Fruit fly (Drosophila melanogaster) whole organism, embryonic: ENCODE data around the gene r2d2.

Source experiments
- Antp ChIP-seq: fragments of 200-800 bp; sonication (Bioruptor generic); optimal IDR thresholded peaks from 3 replicates; lab custom pipeline; 2016; ENCODE audit warnings: missing biosample characterization, missing genetic modification characterization
- Awh ChIP-seq: fragments of 200-800 bp; sonication (Bioruptor generic); IDR thresholded peaks from 2 replicates; pipeline ENCODE4, ENCODE4 v1.3.6; 2022; ENCODE audit warnings: missing biosample characterization, missing genetic modification characterization
- CG10543 ChIP-seq: fragments of 200-800 bp; sonication (Bioruptor generic); optimal IDR thresholded peaks from 3 replicates; lab custom pipeline; 2017; ENCODE audit warnings: missing biosample characterization, mild to moderate bottlenecking, missing genetic modification characterization, moderate library complexity
- CG11456 ChIP-seq: fragments of 200-800 bp; sonication (Bioruptor generic); IDR thresholded peaks from 3 replicates; pipeline ENCODE4 v1.3.6; 2022; ENCODE audit warnings: missing biosample characterization, missing genetic modification characterization
- CG12236 ChIP-seq: fragments of 200-800 bp; sonication (Bioruptor generic); optimal IDR thresholded peaks from 2 replicates; lab custom pipeline; 2016; ENCODE audit warnings: missing biosample characterization, missing genetic modification characterization
- CG14667 ChIP-seq: fragments of 200-800 bp; sonication (Bioruptor generic); IDR thresholded peaks from 2 replicates; pipeline ENCODE4 v1.3.6; 2022; ENCODE audit warnings: missing biosample characterization, missing genetic modification characterization
- CG16815 ChIP-seq: fragments of 200-800 bp; sonication (Bioruptor generic); optimal IDR thresholded peaks from 3 replicates; lab custom pipeline; 2017; ENCODE audit warnings: missing biosample characterization, mild to moderate bottlenecking, missing genetic modification characterization
- CG17385 ChIP-seq: fragments of 200-800 bp; sonication (Bioruptor generic); optimal IDR thresholded peaks from 3 replicates; lab custom pipeline; 2018; ENCODE audit warnings: missing biosample characterization, mild to moderate bottlenecking, missing genetic modification characterization
- CG18262 ChIP-seq: fragments of 200-800 bp; optimal IDR thresholded peaks from 3 replicates; lab custom pipeline; 2019; ENCODE audit warnings: missing biosample characterization, mild to moderate bottlenecking, missing genetic modification characterization, moderate library complexity
- CG18599 ChIP-seq: fragments of 200-800 bp; sonication (Bioruptor generic); optimal IDR thresholded peaks from 3 replicates; lab custom pipeline; 2017; ENCODE audit warnings: missing biosample characterization, missing genetic modification characterization, mild to moderate bottlenecking, moderate library complexity, missing genetic modification reagents
- CG3726 ChIP-seq: fragments of 200-800 bp; sonication (Bioruptor generic); IDR thresholded peaks from 3 replicates; pipeline ENCODE4, ENCODE4 v1.3.6; 2022; ENCODE audit warnings: missing biosample characterization, missing genetic modification characterization
- CG8089 ChIP-seq: fragments of 200-800 bp; sonication (Bioruptor generic); optimal IDR thresholded peaks from 3 replicates; lab custom pipeline; 2016; ENCODE audit warnings: missing biosample characterization, missing genetic modification characterization
- CG9215 ChIP-seq: fragments of 200-800 bp; sonication (Bioruptor generic); IDR thresholded peaks from 2 replicates; pipeline ENCODE4 v1.3.6; 2022; ENCODE audit warnings: missing biosample characterization, missing genetic modification characterization
- CG9932 ChIP-seq: fragments of 200-800 bp; sonication (Bioruptor generic); IDR thresholded peaks from 2 replicates; pipeline ENCODE4 v1.3.6; 2022; ENCODE audit warnings: missing biosample characterization, missing genetic modification characterization
- D19A ChIP-seq: fragments of 200-800 bp; optimal IDR thresholded peaks from 3 replicates; lab custom pipeline; 2019; ENCODE audit warnings: missing biosample characterization, mild to moderate bottlenecking, missing genetic modification characterization, moderate library complexity
- Dek ChIP-seq: fragments of 200-800 bp; sonication (Bioruptor generic); optimal IDR thresholded peaks from 3 replicates; lab custom pipeline; 2019; ENCODE audit warnings: missing biosample characterization, mild to moderate bottlenecking, missing genetic modification characterization, moderate library complexity
- E2f1 ChIP-seq: fragments of 200-800 bp; sonication (Bioruptor generic); IDR thresholded peaks from 2 replicates; pipeline ENCODE4 v1.3.6; 2022; ENCODE audit warnings: missing biosample characterization, missing genetic modification characterization
- Ets65A ChIP-seq: fragments of 200-800 bp; sonication (Bioruptor generic); peaks from one replicate; lab custom pipeline; 2016; ENCODE audit warnings: missing biosample characterization, missing genetic modification characterization
- GATAe ChIP-seq: fragments of 200-800 bp; sonication (Bioruptor generic); conservative IDR thresholded peaks from 2 replicates; pipeline ENCODE4 v1.3.6; 2022; ENCODE audit warnings: missing biosample characterization, missing genetic modification characterization
- HLH54F ChIP-seq: fragments of 200-800 bp; sonication (Bioruptor generic); optimal IDR thresholded peaks from 3 replicates; lab custom pipeline; 2016; ENCODE audit warnings: missing biosample characterization, missing genetic modification characterization
- HmgD ChIP-seq: fragments of 200-800 bp; sonication (Bioruptor generic); optimal IDR thresholded peaks from 3 replicates; lab custom pipeline; 2016; ENCODE audit warnings: missing biosample characterization, missing genetic modification characterization
- HmgZ ChIP-seq: fragments of 200-800 bp; sonication (Bioruptor generic); optimal IDR thresholded peaks from 2 replicates; lab custom pipeline; 2018; ENCODE audit warnings: missing biosample characterization, mild to moderate bottlenecking, missing genetic modification characterization
- Hr3 ChIP-seq: fragments of 200-800 bp; sonication (Bioruptor generic); optimal IDR thresholded peaks from 3 replicates; lab custom pipeline; 2016; ENCODE audit warnings: missing biosample characterization, missing genetic modification characterization
- Hr51 ChIP-seq, 2 experiments: fragments of 200-800 bp; sonication (Bioruptor generic); optimal IDR thresholded peaks; 2 replicates in 1 of 2; 3 replicates in 1 of 2; lab custom pipeline; 2016 to 2018; ENCODE audit warnings: missing biosample characterization in 2 of 2, missing genetic modification characterization in 2 of 2, mild to moderate bottlenecking in 1 of 2, moderate library complexity in 1 of 2
- NK7.1 ChIP-seq: fragments of 200-800 bp; sonication (Bioruptor generic); optimal IDR thresholded peaks from 3 replicates; lab custom pipeline; 2016; ENCODE audit warnings: missing biosample characterization, missing genetic modification characterization
- Opbp ChIP-seq: fragments of 200-800 bp; sonication (Bioruptor generic); IDR thresholded peaks from 3 replicates; pipeline ENCODE4 v1.3.6; 2022; ENCODE audit warnings: missing biosample characterization, missing genetic modification characterization; ENCODE audit not compliant: partially characterized antibody
- Ravus ChIP-seq: fragments of 200-800 bp; sonication (Bioruptor generic); IDR thresholded peaks from 2 replicates; pipeline ENCODE4 v1.3.6; 2022; ENCODE audit warnings: missing biosample characterization, missing genetic modification characterization
- Rfx ChIP-seq: fragments of 200-800 bp; sonication (Bioruptor generic); IDR thresholded peaks from 2 replicates; pipeline ENCODE4 v1.3.6; 2022; ENCODE audit warnings: missing biosample characterization, missing genetic modification characterization
- Side ChIP-seq: fragments of 200-800 bp; sonication (Bioruptor generic); optimal IDR thresholded peaks from 2 replicates; lab custom pipeline; 2016; ENCODE audit warnings: missing biosample characterization, missing genetic modification characterization
- Six4 ChIP-seq: fragments of 200-800 bp; sonication (Bioruptor generic); optimal IDR thresholded peaks from 2 replicates; lab custom pipeline; 2016; ENCODE audit warnings: missing biosample characterization, missing genetic modification characterization
- Taf1 ChIP-seq: fragments of 200-800 bp; sonication (Bioruptor generic); IDR thresholded peaks from 2 replicates; pipeline ENCODE4 v1.3.6; 2022; ENCODE audit warnings: missing biosample characterization, missing genetic modification characterization
- ac ChIP-seq: fragments of 200-800 bp; sonication (Bioruptor generic); optimal IDR thresholded peaks from 3 replicates; lab custom pipeline; 2017; ENCODE audit warnings: missing biosample characterization, mild to moderate bottlenecking, missing genetic modification characterization
- ato ChIP-seq: fragments of 200-800 bp; sonication (Bioruptor generic); IDR thresholded peaks from 2 replicates; pipeline ENCODE4 v1.3.6; 2022; ENCODE audit warnings: missing biosample characterization, missing genetic modification characterization; ENCODE audit not compliant: partially characterized antibody
- btn ChIP-seq: fragments of 200-800 bp; sonication (Bioruptor generic); optimal IDR thresholded peaks from 2 replicates; lab custom pipeline; 2016; ENCODE audit warnings: missing biosample characterization, missing genetic modification characterization
- cato ChIP-seq: fragments of 200-800 bp; sonication (Bioruptor generic); optimal IDR thresholded peaks from 2 replicates; lab custom pipeline; 2016; ENCODE audit warnings: missing biosample characterization, missing genetic modification characterization, borderline replicate concordance
- chinmo ChIP-seq: fragments of 200-800 bp; sonication (Bioruptor generic); IDR thresholded peaks from 4 replicates; pipeline ENCODE4 v1.3.6; 2022; ENCODE audit warnings: missing biosample characterization, missing genetic modification characterization; ENCODE audit not compliant: partially characterized antibody
- corto ChIP-seq: fragments of 200-800 bp; sonication (Bioruptor generic); optimal IDR thresholded peaks from 2 replicates; lab custom pipeline; 2016; ENCODE audit warnings: missing biosample characterization, mild to moderate bottlenecking, missing genetic modification characterization, moderate library complexity
- ewg ChIP-seq: fragments of 200-800 bp; sonication (Bioruptor generic); optimal IDR thresholded peaks from 3 replicates; lab custom pipeline; 2017; ENCODE audit warnings: mild to moderate bottlenecking, missing biosample characterization, missing genetic modification reagents, missing genetic modification characterization
- gem ChIP-seq: fragments of 200-800 bp; sonication (Bioruptor generic); optimal IDR thresholded peaks from 2 replicates; lab custom pipeline; 2019; ENCODE audit warnings: missing biosample characterization, mild to moderate bottlenecking, missing genetic modification characterization, moderate library complexity
- lab ChIP-seq: fragments of 200-800 bp; sonication (Bioruptor generic); optimal IDR thresholded peaks from 3 replicates; lab custom pipeline; 2017; ENCODE audit warnings: missing biosample characterization, missing genetic modification characterization, mild to moderate bottlenecking, moderate library complexity, missing genetic modification reagents
- lilli ChIP-seq: fragments of 200-800 bp; sonication (Bioruptor generic); optimal IDR thresholded peaks from 3 replicates; lab custom pipeline; 2016; ENCODE audit warnings: missing biosample characterization, missing genetic modification characterization
- phol ChIP-seq: fragments of 200-800 bp; sonication (Bioruptor generic); optimal IDR thresholded peaks from 3 replicates; lab custom pipeline; 2018; ENCODE audit warnings: missing biosample characterization, mild to moderate bottlenecking, missing genetic modification characterization, moderate library complexity
- seq ChIP-seq: fragments of 200-800 bp; sonication (Bioruptor generic); IDR thresholded peaks from 2 replicates; pipeline ENCODE4 v1.3.6; 2022; ENCODE audit warnings: missing biosample characterization, missing genetic modification characterization
- sna ChIP-seq: fragments of 200-800 bp; sonication (Bioruptor generic); IDR thresholded peaks from 2 replicates; pipeline ENCODE4 v1.3.6; 2022; ENCODE audit warnings: missing biosample characterization, missing genetic modification characterization; ENCODE audit not compliant: partially characterized antibody
- stc ChIP-seq: fragments of 200-800 bp; sonication (Bioruptor generic); IDR thresholded peaks from 2 replicates; pipeline ENCODE4 v1.3.6; 2022; ENCODE audit warnings: missing biosample characterization, missing genetic modification characterization
- tio ChIP-seq: fragments of 200-800 bp; sonication (Bioruptor generic); optimal IDR thresholded peaks from 2 replicates; lab custom pipeline; 2017; ENCODE audit warnings: missing biosample characterization, missing genetic modification characterization, inconsistent platforms
- twi ChIP-seq: fragments of 200-800 bp; optimal IDR thresholded peaks from 2 replicates; lab custom pipeline; 2019; ENCODE audit warnings: missing biosample characterization, mild to moderate bottlenecking, missing genetic modification characterization, moderate library complexity
- wor ChIP-seq: fragments of 200-800 bp; sonication (Bioruptor generic); IDR thresholded peaks from 2 replicates; pipeline ENCODE4 v1.3.6; 2022; ENCODE audit warnings: missing biosample characterization, missing genetic modification characterization
- z ChIP-seq: fragments of 200-800 bp; sonication (Bioruptor generic); IDR thresholded peaks from 3 replicates; pipeline ENCODE4 v1.3.6; 2022; ENCODE audit warnings: missing biosample characterization, missing genetic modification characterization

r2d2 gene

DNA sequence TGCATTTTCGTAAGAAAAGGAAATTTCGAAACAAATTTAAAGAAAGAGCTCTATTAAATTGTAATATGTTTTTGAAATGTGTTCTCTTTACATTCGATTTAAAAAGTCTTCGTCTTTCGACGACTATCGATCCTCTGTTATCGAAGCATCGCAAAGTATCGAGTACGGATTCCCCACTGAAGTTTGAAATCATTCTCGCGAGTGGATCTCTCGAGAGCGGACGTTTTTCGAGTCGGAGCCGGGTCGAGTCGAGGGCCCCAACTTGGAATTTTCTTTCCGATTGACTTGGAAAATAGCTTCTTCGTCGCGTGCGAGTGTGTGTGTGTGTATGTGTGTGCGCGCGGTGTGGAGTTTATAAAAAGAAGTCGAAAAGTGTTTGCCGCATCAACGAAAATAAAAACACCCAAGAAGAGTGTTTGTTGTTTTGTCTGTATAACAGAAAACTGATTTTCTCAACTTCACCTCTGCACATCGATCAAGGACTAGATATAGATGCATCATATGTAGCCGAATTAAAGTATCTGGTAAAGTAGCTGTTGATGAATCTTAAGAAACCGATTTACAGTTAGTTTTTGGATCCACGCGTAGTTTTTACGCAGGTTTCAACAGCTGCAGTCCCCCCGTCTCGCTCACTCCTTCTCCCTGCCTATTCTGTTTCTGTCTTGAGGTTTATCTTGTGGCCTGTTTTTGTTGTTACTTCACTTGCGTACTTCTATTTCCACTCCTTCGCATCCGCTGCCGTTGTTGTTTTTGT is 11.5 kb downstream of the r2d2 start, which contains the start of gene LanB1 (continued):
- TF ChIP-seq CG3726 (GFP tag; lab: Robert Waterston, UW), result no peak
- peak; percentile 21; the same call in 1 of the 3 replicates for TF ChIP-seq CG11456 (GFP tag; lab: Robert Waterston, UW)
- TF ChIP-seq gem (tag; lab: Kevin White, UChicago), result no peak
- TF ChIP-seq Awh (GFP tag; lab: Robert Waterston, UW), result peak; percentile 36; the same call in 1 of the 2 replicates
- TF ChIP-seq chinmo, result 0 out of 4 replicates have a peak, but pooled peaks have one; percentile 47
- no peak for TF ChIP-seq CG10543 (GFP tag; lab: Kevin White, UChicago)
- TF ChIP-seq sna (GFP tag; lab: Robert Waterston, UW), result 0 out of 2 replicates have a peak, but pooled peaks have one; percentile 37
- TF ChIP-seq CG18599 (GFP tag; lab: Kevin White, UChicago), result peak; percentile 6
- no peak for TF ChIP-seq CG8089 (GFP tag; lab: Kevin White, UChicago)
- TF ChIP-seq Rfx, result peak; percentile 32; the same call in 1 of the 2 replicates
- TF ChIP-seq HmgZ (tag; lab: Kevin White, UChicago), result no peak
- no peak for TF ChIP-seq E2f1 (GFP tag; lab: Robert Waterston, UW)
- no peak for TF ChIP-seq CG16815 (GFP tag; lab: Kevin White, UChicago)
- TF ChIP-seq Antp (GFP tag; lab: Kevin White, UChicago), result no peak
- TF ChIP-seq corto, result no peak
- no peak for TF ChIP-seq Ravus (GFP tag; lab: Robert Waterston, UW)
- TF ChIP-seq Taf1 (GFP tag; lab: Robert Waterston, UW), result no peak
- TF ChIP-seq CG18262 (tag; lab: Kevin White, UChicago), result no peak
- peak; percentile 60; the same call in 2 of the 3 replicates for TF ChIP-seq z (GFP tag; lab: Robert Waterston, UW)
- no peak for TF ChIP-seq ewg (GFP tag; lab: Kevin White, UChicago)
- no peak for TF ChIP-seq Hr51 (GFP tag; optimal IDR thresholded peaks at IDR 0.05; lab: Kevin White, UChicago)
- TF ChIP-seq Hr3 (GFP tag; lab: Kevin White, UChicago), result no peak
- no peak for TF ChIP-seq tio (GFP tag; lab: Kevin White, UChicago)
- TF ChIP-seq seq (GFP tag; lab: Robert Waterston, UW), result no peak
- TF ChIP-seq wor (GFP tag; lab: Robert Waterston, UW), result no peak
- TF ChIP-seq lilli (GFP tag; lab: Kevin White, UChicago), result no peak
- TF ChIP-seq HLH54F (GFP tag; lab: Kevin White, UChicago), result no peak
- TF ChIP-seq Opbp, result peak; percentile 62
- peak; percentile 31 for TF ChIP-seq Side (GFP tag; lab: Kevin White, UChicago)
- TF ChIP-seq CG9932, result no peak
- TF ChIP-seq NK7.1, result no peak
- TF ChIP-seq btn (GFP tag; lab: Kevin White, UChicago), result no peak
- TF ChIP-seq GATAe (GFP tag; lab: Robert Waterston, UW), result no peak
- TF ChIP-seq ac, result peak; percentile 30
- TF ChIP-seq CG9215, result no peak
- TF ChIP-seq Six4 (GFP tag; lab: Kevin White, UChicago), result no peak
- TF ChIP-seq phol, result no peak
- TF ChIP-seq CG12236, result no peak
- no peak for TF ChIP-seq cato (GFP tag; lab: Kevin White, UChicago)
- no peak for TF ChIP-seq Dek (tag; lab: Kevin White, UChicago)
- TF ChIP-seq ato, result 0 out of 2 replicates have a peak, but pooled peaks have one; percentile 38
- TF ChIP-seq CG17385 (GFP tag; lab: Kevin White, UChicago), result peak; percentile 34
- no peak; the same call in 1 of the 2 replicates for TF ChIP-seq stc (GFP tag; lab: Robert Waterston, UW)
- TF ChIP-seq Ets65A, result no peak
- peak; percentile 11 for TF ChIP-seq D19A (tag; lab: Kevin White, UChicago)
- no peak for TF ChIP-seq CG14667
- TF ChIP-seq lab, result peak; percentile 12
- TF ChIP-seq HmgD, result no peak
- peak; percentile 44 for TF ChIP-seq twi
